Worm (Caenorhabditis elegans) whole organism, L4 larva: Measurements from ENCODE around the gene msp-64.

Experiments
- T20F7.1 ChIP-seq: fragments of 200-800 bp; sonication (Bioruptor generic); optimal IDR thresholded peaks from 2 replicates; lab custom pipeline; 2018; ENCODE audit warnings: mild to moderate bottlenecking, missing genetic modification characterization, missing compliant biosample characterization
- T26A8.4 ChIP-seq: fragments of 200-800 bp; sonication (Bioruptor generic); IDR thresholded peaks from 2 replicates; pipeline ENCODE4 v1.3.6; 2022; ENCODE audit warnings: missing genetic modification characterization, missing compliant biosample characterization
- Y5F2A.4 ChIP-seq: fragments of 200-800 bp; sonication (Bioruptor generic); optimal IDR thresholded peaks from 2 replicates; lab custom pipeline; 2018; ENCODE audit warnings: mild to moderate bottlenecking, missing genetic modification characterization, missing compliant biosample characterization
- aha-1 ChIP-seq: fragments of 150-350 bp; peaks from one replicate; lab custom pipeline; 2014; ENCODE audit warnings: missing biosample characterization, missing genetic modification characterization
- aly-2 ChIP-seq: sonication (generic microtip); optimal IDR thresholded peaks from 2 replicates; lab custom pipeline; 2018; ENCODE audit warnings: missing biosample characterization, missing genetic modification characterization
- ceh-32 ChIP-seq: sonication (generic microtip); optimal IDR thresholded peaks from 2 replicates; lab custom pipeline; 2016; ENCODE audit warnings: mild to moderate bottlenecking, missing genetic modification characterization, missing compliant biosample characterization; ENCODE audit not compliant: poor library complexity
- cey-2 ChIP-seq: sonication (generic microtip); optimal IDR thresholded peaks from 3 replicates; lab custom pipeline; 2017; ENCODE audit warnings: missing genetic modification characterization, mild to moderate bottlenecking, missing compliant biosample characterization, antibody characterized with exemption, borderline replicate concordance; ENCODE audit not compliant: insufficient read depth
- daf-12 ChIP-seq: fragments of 150-350 bp; optimal IDR thresholded peaks from 2 replicates; lab custom pipeline; 2014; ENCODE audit warnings: missing biosample characterization, missing genetic modification reagents, missing genetic modification characterization
- daf-16 ChIP-seq, 3 experiments: sonication (generic microtip); optimal IDR thresholded peaks; 2 replicates each; lab custom pipeline; 2016 to 2017; ENCODE audit warnings: missing genetic modification characterization in 3 of 3, missing genetic modification reagents in 3 of 3, mild to moderate bottlenecking in 2 of 3, missing compliant biosample characterization in 2 of 3, missing biosample characterization in 1 of 3, moderate library complexity in 1 of 3
- daf-8 ChIP-seq: fragments of 200-800 bp; sonication (Bioruptor generic); IDR thresholded peaks from 2 replicates; pipeline ENCODE4 v1.3.6; 2022; ENCODE audit warnings: missing genetic modification characterization, missing compliant biosample characterization
- dmd-8 ChIP-seq: fragments of 200-800 bp; sonication (Bioruptor generic); IDR thresholded peaks from 2 replicates; pipeline ENCODE4 v1.3.6; 2022; ENCODE audit warnings: missing genetic modification characterization, missing compliant biosample characterization
- lim-7 ChIP-seq: fragments of 200-800 bp; sonication (Bioruptor generic); IDR thresholded peaks from 2 replicates; pipeline ENCODE4 v1.3.6; 2022; ENCODE audit warnings: missing genetic modification characterization, missing compliant biosample characterization
- lin-1 ChIP-seq: fragments of 200-800 bp; sonication (Bioruptor generic); IDR thresholded peaks from 2 replicates; pipeline ENCODE4 v1.3.6; 2022; ENCODE audit warnings: missing genetic modification reagents, missing genetic modification characterization, missing compliant biosample characterization
- lin-15B ChIP-seq: fragments of 150-350 bp; sonication (generic microtip); optimal IDR thresholded peaks from 3 replicates; lab custom pipeline; 2014; ENCODE audit warnings: missing biosample characterization, missing genetic modification characterization
- lir-3 ChIP-seq: sonication (generic microtip); optimal IDR thresholded peaks from 2 replicates; lab custom pipeline; 2016; ENCODE audit warnings: mild to moderate bottlenecking, missing genetic modification characterization, missing compliant biosample characterization
- mxl-2 ChIP-seq: fragments of 200-800 bp; sonication (Bioruptor generic); conservative IDR thresholded peaks from 2 replicates; pipeline ENCODE4 v1.3.6; 2022; ENCODE audit warnings: missing genetic modification reagents, missing genetic modification characterization, missing compliant biosample characterization
- nhr-102 ChIP-seq: sonication (generic microtip); optimal IDR thresholded peaks from 2 replicates; lab custom pipeline; 2016; ENCODE audit warnings: mild to moderate bottlenecking, missing genetic modification characterization, moderate library complexity, missing compliant biosample characterization
- nhr-11 ChIP-seq: fragments of 150-350 bp; optimal IDR thresholded peaks from 2 replicates; lab custom pipeline; 2014; ENCODE audit warnings: missing biosample characterization, missing genetic modification characterization
- nhr-237 ChIP-seq: sonication (generic microtip); optimal IDR thresholded peaks from 2 replicates; lab custom pipeline; 2017; ENCODE audit warnings: missing biosample characterization, missing genetic modification characterization
- saeg-2 ChIP-seq: fragments of 200-800 bp; sonication (Bioruptor generic); IDR thresholded peaks from 2 replicates; pipeline ENCODE4 v1.3.6; 2022; ENCODE audit warnings: missing genetic modification reagents, missing genetic modification characterization, missing compliant biosample characterization
- skn-1 ChIP-seq: fragments of 150-350 bp; optimal IDR thresholded peaks from 2 replicates; lab custom pipeline; 2014; ENCODE audit warnings: missing biosample characterization, missing genetic modification characterization
- snpc-4 ChIP-seq: fragments of 150-350 bp; optimal IDR thresholded peaks from 2 replicates; lab custom pipeline; 2014; ENCODE audit warnings: missing biosample characterization, missing genetic modification characterization
- spr-1 ChIP-seq: sonication (generic microtip); optimal IDR thresholded peaks from 2 replicates; lab custom pipeline; 2016; ENCODE audit warnings: mild to moderate bottlenecking, missing genetic modification characterization, missing compliant biosample characterization
- spr-3 ChIP-seq: fragments of 200-800 bp; sonication (Bioruptor generic); optimal IDR thresholded peaks from 2 replicates; lab custom pipeline; 2018; ENCODE audit warnings: mild to moderate bottlenecking, missing genetic modification characterization, missing compliant biosample characterization
- tag-97 ChIP-seq: fragments of 200-800 bp; sonication (Bioruptor generic); IDR thresholded peaks from 2 replicates; pipeline ENCODE4 v1.3.6; 2022; ENCODE audit warnings: missing genetic modification characterization, missing compliant biosample characterization
- tra-1 ChIP-seq: fragments of 200-800 bp; sonication (Bioruptor generic); IDR thresholded peaks from 2 replicates; pipeline ENCODE4 v1.3.6; 2022; ENCODE audit warnings: missing genetic modification reagents, missing genetic modification characterization, missing compliant biosample characterization
- unc-130 ChIP-seq: sonication (generic microtip); optimal IDR thresholded peaks from 2 replicates; lab custom pipeline; 2016; ENCODE audit warnings: missing genetic modification reagents, missing genetic modification characterization, missing compliant biosample characterization
- unc-62 ChIP-seq, 3 experiments: fragments of 150-350 bp in 1 of 3; sonication (generic microtip); optimal IDR thresholded peaks in 2 of 3; peaks in 1 of 3; 1 replicate in 1 of 3; 2 replicates in 2 of 3; lab custom pipeline; 2014 to 2017; ENCODE audit warnings: missing biosample characterization in 3 of 3, missing genetic modification characterization in 3 of 3, missing genetic modification reagents in 3 of 3, missing genotype in 1 of 3
- vab-7 ChIP-seq: fragments of 200-800 bp; sonication (Bioruptor generic); IDR thresholded peaks from 2 replicates; pipeline ENCODE4 v1.3.6; 2022; ENCODE audit warnings: missing genetic modification reagents, missing genetic modification characterization, missing compliant biosample characterization

msp-64 gene

ce11 chrII:5794195-5794594 lies 15.9 kb downstream of the msp-64 start, which contains the start of gene acdh-8:
acdh-8 (plus strand) TSS chrII:5794495.
- no peak for TF ChIP-seq Y5F2A.4 (GFP tag; lab: Kevin White, UChicago)
- no peak for TF ChIP-seq dmd-8
- TF ChIP-seq daf-8, result no peak
- TF ChIP-seq tag-97, result no peak
- no peak for TF ChIP-seq spr-3 (GFP tag; lab: Kevin White, UChicago)
- no peak for TF ChIP-seq lir-3 (tag; lab: Kevin White, UChicago)
- no peak for TF ChIP-seq unc-130
- TF ChIP-seq cey-2 (tag; lab: Kevin White, UChicago), result no peak
- TF ChIP-seq tra-1 (GFP tag; lab: Robert Waterston, UW), result no peak
- no peak for TF ChIP-seq vab-7 (GFP tag; lab: Robert Waterston, UW)
- no peak for TF ChIP-seq nhr-102 (tag; lab: Kevin White, UChicago)
- no peak for TF ChIP-seq saeg-2 (GFP tag; lab: Robert Waterston, UW)

- no peak for TF ChIP-seq aly-2 (tag; lab: Kevin White, UChicago)
- no peak for TF ChIP-seq mxl-2 (GFP tag; lab: Robert Waterston, UW)
- TF ChIP-seq lim-7 (GFP tag; lab: Robert Waterston, UW), result no peak
- TF ChIP-seq T20F7.1 (GFP tag; lab: Kevin White, UChicago), result no peak
These were observed 17.6 kb downstream of the msp-64 start, which contains the start of gene K05F1.14 for ce11 chrII:5792490-5792889. K05F1.14 (minus strand) TSS chrII:5792590.

DNA sequence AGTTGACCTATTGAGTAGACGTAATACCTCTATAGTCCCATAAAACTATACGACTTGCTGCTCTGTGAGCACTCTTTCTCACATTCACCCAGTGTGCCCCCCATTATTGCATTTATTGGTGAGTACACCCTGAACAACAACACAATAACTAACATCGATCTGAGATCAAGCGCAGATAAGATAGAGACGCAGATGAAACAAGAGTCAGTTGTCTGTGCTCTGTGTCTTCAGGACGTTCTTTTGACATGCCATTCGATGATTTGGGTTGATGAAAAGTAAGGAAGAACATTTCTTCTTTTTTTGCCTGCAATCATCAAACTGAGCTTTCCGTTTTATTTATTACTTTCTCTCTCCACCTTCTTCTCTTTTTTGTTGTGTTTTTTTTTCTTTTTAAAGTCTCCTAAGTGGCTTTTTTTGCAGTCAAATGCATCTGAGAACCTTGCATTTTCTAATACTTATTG lies 19.8 kb downstream of the msp-64 start, which contains the start of gene lect-2:
Gene lect-2 (plus strand): TSS at position 411 of the 461 bp plus-strand sequence.
- TF ChIP-seq aha-1 (tag; lab: Kevin White, UChicago) (peak; percentile 81), T26A8.4 (GFP tag; lab: Robert Waterston, UW) (no peak), skn-1 (tag; lab: Kevin White, UChicago) (no peak), nhr-11 (tag; lab: Kevin White, UChicago) (peak; percentile 59), daf-16 (GFP tag; optimal IDR thresholded peaks at IDR 0.05; lab: Kevin White, UChicago) (peak in 1 of 2 experiments; percentile 40), daf-16 (tag; optimal IDR thresholded peaks at IDR 0.05; lab: Kevin White, UChicago) (no peak)

ce11 chrII:5788815-5789214 lies 21.3 kb downstream of the msp-64 start, which contains the start of gene K05F1.13:
K05F1.13 (plus strand) TSS chrII:5789115.
- no peak for TF ChIP-seq lin-1
- TF ChIP-seq daf-12 (tag; lab: Kevin White, UChicago), result no peak
- no peak for TF ChIP-seq ceh-32 (tag; lab: Kevin White, UChicago)
- no peak for TF ChIP-seq spr-1 (tag; lab: Kevin White, UChicago)
- TF ChIP-seq aha-1 (tag; lab: Kevin White, UChicago), result peak; percentile 74
- TF ChIP-seq nhr-237, result no peak
- TF ChIP-seq snpc-4 (tag; lab: Kevin White, UChicago), result no peak
- TF ChIP-seq, all 104 proteins: peak for 1

ce11 chrII:5785504-5785903 lies 24.6 kb downstream of the msp-64 start:
- no peak for TF ChIP-seq tag-97
- no peak for TF ChIP-seq lin-15B (tag; lab: Kevin White, UChicago)
- peak in 1 of 2 experiments; percentile 92 for TF ChIP-seq unc-62 (GFP tag; optimal IDR thresholded peaks at IDR 0.05 in 1 of 2; lab: Kevin White, UChicago)
- TF ChIP-seq unc-62 (tag; optimal IDR thresholded peaks at IDR 0.05; lab: Kevin White, UChicago), result no peak
- TF ChIP-seq, all 104 proteins: peak for 1
